Fruit fly (Drosophila melanogaster) whole organism, larva: ENCODE measurements around the gene CG15641.

Experiments
- noc ChIP-seq: fragments of 200-800 bp; sonication (Bioruptor generic); optimal IDR thresholded peaks from 3 replicates; lab custom pipeline; 2019; ENCODE audit warnings: missing biosample characterization, mild to moderate bottlenecking, missing genetic modification characterization, moderate library complexity

CG15641 gene

dm6 chrX:15467402-15467941 lies at the start of gene CG15641, which contains the start of gene CG15642:
TSS of gene CG15641 (plus strand) at chrX:15467891.
TSS of gene CG15642 (minus strand) at chrX:15467757.
- TF ChIP-seq noc (tag; lab: Kevin White, UChicago) = no peak

DNA sequence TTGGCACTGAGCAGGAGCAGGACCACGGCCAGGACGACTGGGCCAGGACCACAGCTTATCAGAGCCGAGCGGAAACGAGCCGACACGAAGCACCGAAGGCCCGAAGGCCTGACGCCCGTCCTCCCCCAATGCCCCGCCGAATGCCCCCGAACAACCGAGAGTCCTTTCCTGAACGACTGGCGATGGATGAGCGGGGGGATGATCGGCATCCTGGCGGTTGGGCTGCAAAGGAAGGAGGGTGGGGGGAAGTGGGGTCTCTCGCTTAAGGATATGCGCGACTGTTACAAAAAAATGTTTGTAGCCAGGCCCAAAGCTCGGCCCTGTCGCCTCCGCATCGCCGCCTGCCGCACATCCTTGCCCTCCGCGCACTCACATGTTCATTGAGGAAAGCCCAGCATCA lies 26.4 kb upstream of the CG15641 start, which contains the start of gene Cngl:
Gene Cngl, minus strand, starts transcription at position 8 of the 400 bp plus-strand sequence.
- no peak for TF ChIP-seq noc (tag; lab: Kevin White, UChicago)

DNA sequence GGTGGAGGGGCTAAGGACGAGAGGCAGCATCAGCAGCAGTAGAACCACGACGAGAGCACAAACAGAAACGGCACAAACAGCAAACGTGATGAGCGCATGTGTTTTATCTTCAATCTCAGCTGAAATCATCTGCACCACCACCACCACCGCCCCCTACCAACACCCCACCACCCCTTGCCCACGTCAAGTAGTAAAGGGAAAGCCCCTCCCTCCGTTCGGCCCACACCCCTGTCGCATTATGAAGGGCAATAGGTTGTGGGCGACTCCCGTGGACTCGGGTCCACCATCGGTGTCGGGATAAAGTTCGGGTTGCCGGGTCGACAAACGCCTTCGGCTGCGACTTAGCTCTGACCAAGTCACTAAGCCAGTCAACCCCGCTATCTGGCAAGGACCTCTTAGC lies 24.2 kb upstream of the CG15641 start:
- no peak for TF ChIP-seq noc (tag; lab: Kevin White, UChicago)

dm6 chrX:15448136-15448535 lies 19.6 kb upstream of the CG15641 start:
- no peak for TF ChIP-seq noc (tag; lab: Kevin White, UChicago)

DNA sequence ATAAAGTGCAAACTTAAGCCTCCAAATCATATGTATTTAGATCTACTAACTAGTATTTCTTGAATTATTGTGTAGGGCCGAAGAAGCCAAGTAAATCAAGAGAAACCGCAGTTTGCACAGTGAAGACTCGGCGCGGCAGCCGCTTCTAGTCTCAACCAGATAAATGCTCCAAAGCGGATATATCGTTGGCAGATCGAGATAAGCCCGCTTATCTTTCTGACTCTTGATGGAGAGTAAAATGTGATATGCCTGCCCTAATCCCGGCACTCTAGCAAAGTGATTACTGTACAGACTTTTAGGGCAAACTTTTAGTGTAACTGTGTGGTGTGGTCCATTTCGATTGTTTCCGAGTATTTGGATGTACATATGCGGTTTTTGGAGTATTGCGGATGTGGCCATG lies 18.9 kb upstream of the CG15641 start:
- no peak for TF ChIP-seq noc (tag; lab: Kevin White, UChicago)

DNA sequence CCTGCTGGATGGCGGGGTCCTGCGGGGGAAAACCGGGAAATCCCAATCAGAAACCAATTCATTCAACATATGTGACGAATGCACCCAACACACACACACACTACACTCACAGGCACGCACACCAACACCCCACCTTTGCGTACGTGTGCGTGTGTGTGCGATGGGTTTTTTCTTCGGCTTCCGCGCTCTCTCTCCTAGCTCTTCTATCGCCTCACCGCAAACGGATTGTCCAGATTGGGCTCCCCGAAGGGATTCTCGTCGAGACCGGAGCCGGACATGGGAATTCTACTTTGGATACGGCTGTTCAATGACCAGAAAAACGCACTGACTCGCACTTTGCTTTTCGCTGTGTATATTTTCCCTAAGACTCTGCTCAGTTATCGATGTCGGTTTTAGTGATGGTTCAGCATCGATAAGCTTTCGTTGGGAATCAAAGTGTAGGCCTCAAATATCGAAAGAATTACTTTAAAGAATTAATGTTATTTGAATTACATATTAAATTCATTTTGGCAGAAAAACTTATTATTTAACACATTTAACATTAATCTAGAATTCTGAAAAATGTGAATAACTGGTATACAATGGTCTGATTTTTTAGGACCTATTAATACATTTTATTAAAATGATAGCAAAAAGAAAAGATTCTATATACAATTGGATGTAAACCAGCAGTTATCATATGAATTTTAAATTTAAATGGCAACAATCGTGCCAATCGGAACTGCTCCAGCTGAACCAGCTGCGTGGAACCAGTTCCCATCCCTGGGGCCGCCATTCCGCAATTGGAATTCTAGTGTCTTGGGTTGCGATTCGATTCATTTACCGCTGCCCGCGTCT lies 18.0 kb upstream of the CG15641 start, which contains the start of the genes Scamp and Ahcy:
Gene Scamp, minus strand, starts transcription at position 394 of the 837 bp plus-strand sequence.
Gene Ahcy, plus strand, starts transcription at position 772 of the 837 bp plus-strand sequence.
- no peak for TF ChIP-seq noc (tag; lab: Kevin White, UChicago)

DNA sequence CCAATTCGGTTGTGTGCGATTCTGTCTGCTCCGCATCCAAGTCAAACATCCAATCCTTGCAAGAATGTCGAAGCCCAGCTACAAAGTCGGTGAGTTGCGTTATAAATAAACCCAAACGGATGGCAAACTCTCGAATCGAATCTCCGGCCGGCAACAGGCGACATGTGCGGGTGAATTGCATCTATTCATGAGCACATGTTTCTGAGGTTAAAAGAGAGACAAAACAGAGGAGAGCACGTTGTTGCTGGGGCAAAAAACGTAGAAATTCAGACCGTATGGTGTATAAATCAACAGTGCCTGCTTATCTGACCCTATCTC lies 17.4 kb upstream of the CG15641 start:
- no peak for TF ChIP-seq noc (tag; lab: Kevin White, UChicago)

DNA sequence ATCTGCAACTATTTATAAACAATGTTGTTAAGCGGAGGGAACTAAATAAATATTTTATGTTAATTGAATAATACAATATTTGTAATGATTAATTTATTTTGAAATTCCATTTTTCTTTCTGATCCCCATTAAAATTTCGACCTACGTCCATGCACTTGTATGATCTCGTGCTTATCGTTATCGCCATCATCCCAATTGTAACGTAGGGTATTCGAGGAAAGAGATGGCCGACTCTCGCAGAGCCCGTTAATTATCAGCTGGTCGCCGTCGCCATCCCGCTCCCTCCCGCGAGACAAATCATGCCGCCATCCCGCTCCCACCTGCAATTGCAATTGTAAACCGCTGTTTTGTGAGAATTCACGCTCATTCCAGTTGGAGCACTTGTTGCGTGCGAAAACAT lies 14.6 kb upstream of the CG15641 start, which contains the start of gene CG11655:
Gene CG11655, plus strand, starts transcription at position 351 of the 400 bp plus-strand sequence.
- TF ChIP-seq noc (tag; lab: Kevin White, UChicago) = peak; percentile 64

dm6 chrX:15462436-15462857 lies 5.2 kb upstream of the CG15641 start, which contains the start of the genes shtd, CG6294 and CG6299:
TSS of gene shtd (minus strand) at chrX:15462441.
TSS of gene CG6294 (plus strand) at chrX:15462722.
TSS of gene CG6299 (plus strand) at chrX:15462722.
- no peak for TF ChIP-seq noc (tag; lab: Kevin White, UChicago)

dm6 chrX:15464531-15464930 lies 3.2 kb upstream of the CG15641 start:
- no peak for TF ChIP-seq noc (tag; lab: Kevin White, UChicago)

DNA sequence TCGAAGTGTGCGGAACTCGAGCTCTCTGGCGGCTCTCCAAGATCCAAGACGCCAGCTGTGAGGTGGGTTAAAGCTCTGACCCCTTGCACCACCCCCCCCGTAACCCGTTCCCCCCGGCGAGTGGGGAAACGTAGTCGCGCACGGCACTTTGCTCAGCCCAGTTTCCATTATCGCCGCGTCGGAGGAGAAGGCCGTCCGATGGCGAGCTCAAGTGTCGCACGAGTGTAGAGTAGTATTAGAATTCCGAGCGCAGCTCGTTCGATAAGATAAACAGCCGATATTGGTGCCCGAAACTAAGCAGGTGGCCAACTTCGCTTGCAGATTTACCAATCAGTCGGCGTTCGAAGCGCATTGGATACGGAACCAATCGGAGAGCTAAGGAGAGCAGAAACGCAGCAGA lies 2.3 kb upstream of the CG15641 start:
- TF ChIP-seq noc (tag; lab: Kevin White, UChicago) = no peak

DNA sequence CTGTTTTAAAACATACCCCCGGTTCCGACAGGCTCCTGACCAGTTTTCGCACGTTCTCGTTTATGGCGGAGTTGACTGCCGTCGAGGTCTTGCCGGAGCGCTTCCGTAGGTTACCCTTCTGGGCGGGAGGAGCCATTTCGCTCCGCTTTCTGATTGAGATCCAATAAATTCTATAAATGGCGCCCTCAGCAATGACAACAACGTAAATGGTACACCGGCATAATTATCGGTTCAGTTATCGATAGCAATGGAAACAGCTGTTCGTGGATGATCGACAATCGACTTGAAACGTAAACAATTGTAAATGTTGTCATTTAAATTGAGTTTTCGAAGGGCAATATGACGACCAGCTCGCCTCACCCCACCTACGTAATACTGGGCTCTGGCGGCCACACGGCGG lies 4.2 kb downstream of the CG15641 start, which contains the start of the genes Grip128 and Alg14:
Gene Grip128, minus strand, starts transcription at position 216 of the 400 bp plus-strand sequence.
Gene Alg14, plus strand, starts transcription at position 261 of the 400 bp plus-strand sequence.
- no peak for TF ChIP-seq noc (tag; lab: Kevin White, UChicago)

dm6 chrX:15475367-15475789 lies 7.7 kb downstream of the CG15641 start, which contains the start of gene mh:
TSS of gene mh (minus strand) at chrX:15475400.
- no peak for TF ChIP-seq noc (tag; lab: Kevin White, UChicago)

DNA sequence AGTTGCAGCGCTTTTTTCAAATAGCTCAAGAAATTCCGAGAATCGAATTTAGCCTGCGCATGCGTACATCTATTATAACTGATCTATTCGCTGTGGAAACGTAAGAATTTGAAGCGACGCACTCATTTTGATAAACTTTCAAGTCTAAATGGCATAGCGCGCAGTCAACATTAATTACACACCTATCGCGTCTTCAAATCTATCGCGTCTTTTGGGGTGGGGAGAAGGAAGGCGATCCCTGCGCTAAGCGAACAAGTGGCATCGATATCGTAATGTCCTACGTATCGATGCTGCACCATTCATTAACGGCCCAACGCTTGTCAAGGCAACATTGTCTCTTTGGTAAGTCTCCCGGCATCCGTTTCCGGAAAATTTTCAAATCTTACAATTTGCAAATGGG lies 8.1 kb downstream of the CG15641 start, which contains the start of gene CG6324:
Gene CG6324, plus strand, starts transcription at position 301 of the 400 bp plus-strand sequence.
- no peak for TF ChIP-seq noc (tag; lab: Kevin White, UChicago)

DNA sequence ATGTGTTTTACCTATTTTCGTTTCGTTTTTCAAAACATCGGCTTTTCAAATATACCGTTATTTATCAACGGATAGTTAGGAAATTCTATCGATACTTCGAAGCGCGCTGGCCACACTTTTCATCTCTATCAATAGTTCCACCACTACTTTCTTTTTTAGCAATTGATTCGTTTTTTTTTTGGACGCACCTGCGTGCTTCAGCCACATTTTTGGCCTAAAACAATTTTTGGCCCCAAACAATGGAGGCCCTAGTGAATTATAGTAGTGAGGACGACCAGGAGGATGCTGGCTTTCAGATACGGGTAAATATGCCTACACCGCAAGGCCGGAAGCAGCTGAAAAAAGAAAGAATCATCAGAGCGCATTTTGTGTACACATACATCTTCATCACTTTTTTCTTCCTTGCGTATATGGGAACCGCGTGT lies 14.6 kb downstream of the CG15641 start, which contains the start of gene CG6340:
Gene CG6340, plus strand, starts transcription at position 139 of the 425 bp plus-strand sequence.
- TF ChIP-seq noc (tag; lab: Kevin White, UChicago) = no peak
